Fruit fly (Drosophila melanogaster) Kc167 (cell line): Measurements from ENCODE around the gene trp.

ENCODE experiments used
- Sin3A ChIP-seq: fragments of >200 bp; optimal IDR thresholded peaks from 2 replicates; lab custom pipeline; 2018; ENCODE audit warnings: missing external identifiers
- psq ChIP-seq: fragments of >200 bp; optimal IDR thresholded peaks from 2 replicates; lab custom pipeline; 2017; ENCODE audit warnings: missing external identifiers

DNA sequence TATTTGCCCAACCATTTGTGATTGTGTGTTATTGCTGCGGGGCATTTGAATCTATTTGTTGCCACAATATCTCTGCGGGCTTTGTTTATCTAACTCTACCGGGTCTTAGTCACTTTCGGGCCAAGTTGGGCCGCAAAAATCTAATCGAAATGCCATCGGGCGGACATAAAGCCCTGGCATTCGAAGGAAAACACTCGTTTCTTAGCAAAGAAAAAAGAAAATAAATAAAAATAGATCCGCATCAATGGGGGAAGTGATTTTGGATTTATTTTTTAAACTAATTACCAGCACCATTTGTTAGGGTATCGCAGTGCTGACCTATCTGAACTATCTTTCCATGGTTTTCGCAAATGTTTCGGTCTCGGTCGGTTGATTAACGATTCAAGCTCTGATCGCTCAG is 21.5 kb downstream of the trp start:
- TF ChIP-seq psq (lab: Kevin White, UChicago) (no peak), Sin3A (lab: Kevin White, UChicago) (no peak)
